Worm (Caenorhabditis elegans) whole organism, L2 larva: ENCODE data around the gene trcs-2.

Experiments used
- R02D3.7 ChIP-seq: fragments of 150-350 bp; optimal IDR thresholded peaks from 2 replicates; lab custom pipeline; 2014; ENCODE audit warnings: missing biosample characterization, missing genetic modification characterization
- Y55F3AM.14 ChIP-seq: fragments of 200-800 bp; sonication (Bioruptor generic); optimal IDR thresholded peaks from 2 replicates; lab custom pipeline; 2018; ENCODE audit warnings: mild to moderate bottlenecking, missing genetic modification characterization, missing compliant biosample characterization
- ZK546.5 ChIP-seq: sonication (generic microtip); optimal IDR thresholded peaks from 2 replicates; lab custom pipeline; 2017; ENCODE audit warnings: missing biosample characterization, missing genetic modification characterization
- alr-1 ChIP-seq: fragments of 150-350 bp; optimal IDR thresholded peaks from 2 replicates; lab custom pipeline; 2014; ENCODE audit warnings: missing biosample characterization, missing genetic modification characterization
- ama-1 ChIP-seq: fragments of 150-350 bp; optimal IDR thresholded peaks from 2 replicates; lab custom pipeline; 2018; ENCODE audit warnings: inconsistent platforms
- blmp-1 ChIP-seq: sonication (generic microtip); optimal IDR thresholded peaks from 2 replicates; lab custom pipeline; 2017; ENCODE audit warnings: missing genetic modification characterization, mild to moderate bottlenecking, missing compliant biosample characterization, antibody characterized with exemption, moderate library complexity; ENCODE audit not compliant: insufficient read depth
- ceh-82 ChIP-seq: fragments of 150-350 bp; optimal IDR thresholded peaks from 2 replicates; lab custom pipeline; 2014; ENCODE audit warnings: missing biosample characterization, missing genetic modification characterization
- crh-2 ChIP-seq: sonication (generic microtip); optimal IDR thresholded peaks from 2 replicates; lab custom pipeline; 2017; ENCODE audit warnings: missing biosample characterization, missing genetic modification characterization
- egl-27 ChIP-seq: sonication (generic microtip); optimal IDR thresholded peaks from 3 replicates; lab custom pipeline; 2017; ENCODE audit warnings: missing biosample characterization, missing genetic modification reagents, missing genetic modification characterization
- elt-1 ChIP-seq: fragments of 150-350 bp; optimal IDR thresholded peaks from 2 replicates; lab custom pipeline; 2014; ENCODE audit warnings: missing biosample characterization, missing genetic modification characterization
- fos-1 ChIP-seq: fragments of 150-350 bp; optimal IDR thresholded peaks from 2 replicates; lab custom pipeline; 2014; ENCODE audit warnings: missing biosample characterization, missing genetic modification characterization
- gmeb-1 ChIP-seq: fragments of 150-350 bp; optimal IDR thresholded peaks from 2 replicates; lab custom pipeline; 2014; ENCODE audit warnings: missing biosample characterization, missing genetic modification characterization
- lin-13 ChIP-seq: fragments of 150-350 bp; optimal IDR thresholded peaks from 2 replicates; lab custom pipeline; 2014; ENCODE audit warnings: missing biosample characterization, missing genetic modification reagents, missing genetic modification characterization
- lsy-2 ChIP-seq, 2 experiments: fragments of 150-350 bp in 1 of 2; sonication (generic microtip) in 1 of 2; optimal IDR thresholded peaks; 2 replicates each; lab custom pipeline; 2014 to 2017; ENCODE audit warnings: missing biosample characterization in 2 of 2, missing genetic modification characterization in 2 of 2
- mab-5 ChIP-seq: fragments of 150-350 bp; optimal IDR thresholded peaks from 2 replicates; lab custom pipeline; 2014; ENCODE audit warnings: missing biosample characterization, missing genetic modification characterization
- mbf-1 ChIP-seq: sonication (generic microtip); optimal IDR thresholded peaks from 2 replicates; lab custom pipeline; 2017; ENCODE audit warnings: missing biosample characterization, missing genetic modification characterization
- mdl-1 ChIP-seq, 2 experiments: fragments of 150-350 bp in 1 of 2; sonication (generic microtip) in 1 of 2; optimal IDR thresholded peaks; 2 replicates each; lab custom pipeline; 2017; ENCODE audit warnings: missing biosample characterization in 2 of 2, missing genetic modification characterization in 2 of 2
- nhr-10 ChIP-seq: sonication (generic microtip); optimal IDR thresholded peaks from 2 replicates; lab custom pipeline; 2017; ENCODE audit warnings: missing biosample characterization, missing genetic modification characterization
- nhr-11 ChIP-seq: fragments of 150-350 bp; optimal IDR thresholded peaks from 2 replicates; lab custom pipeline; 2014; ENCODE audit warnings: missing biosample characterization, missing genetic modification characterization
- nhr-12 ChIP-seq: fragments of 150-350 bp; optimal IDR thresholded peaks from 2 replicates; lab custom pipeline; 2014; ENCODE audit warnings: missing biosample characterization, missing genetic modification characterization
- nhr-129 ChIP-seq: fragments of 150-350 bp; optimal IDR thresholded peaks from 2 replicates; lab custom pipeline; 2014; ENCODE audit warnings: missing biosample characterization, missing genetic modification characterization
- nhr-21 ChIP-seq: fragments of 150-350 bp; optimal IDR thresholded peaks from 2 replicates; lab custom pipeline; 2014; ENCODE audit warnings: missing biosample characterization, missing genetic modification characterization
- nhr-25 ChIP-seq: fragments of 150-350 bp; sonication (generic microtip); optimal IDR thresholded peaks from 3 replicates; lab custom pipeline; 2014; ENCODE audit warnings: missing biosample characterization, missing genetic modification characterization
- nhr-6 ChIP-seq: fragments of 150-350 bp; optimal IDR thresholded peaks from 2 replicates; lab custom pipeline; 2014; ENCODE audit warnings: missing biosample characterization, missing genetic modification characterization
- nhr-77 ChIP-seq: fragments of 150-350 bp; optimal IDR thresholded peaks from 2 replicates; lab custom pipeline; 2014; ENCODE audit warnings: missing biosample characterization, missing genetic modification characterization
- peb-1 ChIP-seq: fragments of 150-350 bp; optimal IDR thresholded peaks from 2 replicates; lab custom pipeline; 2014; ENCODE audit warnings: missing biosample characterization, missing genetic modification characterization
- sem-4 ChIP-seq: fragments of 150-350 bp; optimal IDR thresholded peaks from 2 replicates; lab custom pipeline; 2014; ENCODE audit warnings: missing biosample characterization, missing genetic modification reagents, missing genetic modification characterization
- skn-1 ChIP-seq: sonication (generic microtip); optimal IDR thresholded peaks from 2 replicates; lab custom pipeline; 2017; ENCODE audit warnings: missing biosample characterization, missing genetic modification characterization
- sma-3 ChIP-seq: sonication (generic microtip); optimal IDR thresholded peaks from 2 replicates; lab custom pipeline; 2016; ENCODE audit warnings: missing genetic modification reagents, missing genetic modification characterization, missing compliant biosample characterization
- sma-9 ChIP-seq, 2 experiments: fragments of 150-350 bp in 1 of 2; sonication (generic microtip) in 1 of 2; optimal IDR thresholded peaks; 2 replicates each; lab custom pipeline; 2014 to 2016; ENCODE audit warnings: missing genetic modification characterization in 2 of 2, mild to moderate bottlenecking in 1 of 2, missing biosample characterization in 1 of 2, missing compliant biosample characterization in 1 of 2, missing genetic modification reagents in 1 of 2, moderate library complexity in 1 of 2
- unc-39 ChIP-seq: fragments of 150-350 bp; optimal IDR thresholded peaks from 2 replicates; lab custom pipeline; 2014; ENCODE audit warnings: missing biosample characterization, missing genetic modification characterization
- unc-55 ChIP-seq: fragments of 150-350 bp; sonication (generic microtip); optimal IDR thresholded peaks from 3 replicates; lab custom pipeline; 2014; ENCODE audit warnings: missing biosample characterization, missing genetic modification reagents, missing genetic modification characterization
- unc-62 ChIP-seq: fragments of 150-350 bp; optimal IDR thresholded peaks from 2 replicates; lab custom pipeline; 2014; ENCODE audit warnings: missing biosample characterization, missing genetic modification reagents, missing genetic modification characterization
- ztf-1 ChIP-seq: fragments of 200-800 bp; sonication (Bioruptor generic); conservative IDR thresholded peaks from 2 replicates; pipeline ENCODE4 v1.3.6; 2022; ENCODE audit warnings: missing genetic modification characterization, missing compliant biosample characterization
- ztf-11 ChIP-seq: sonication (generic microtip); optimal IDR thresholded peaks from 2 replicates; lab custom pipeline; 2017; ENCODE audit warnings: missing biosample characterization, missing genetic modification characterization
- ztf-4 ChIP-seq: fragments of 150-350 bp; optimal IDR thresholded peaks from 2 replicates; lab custom pipeline; 2014; ENCODE audit warnings: missing biosample characterization, missing genetic modification characterization

Gene trcs-2

DNA sequence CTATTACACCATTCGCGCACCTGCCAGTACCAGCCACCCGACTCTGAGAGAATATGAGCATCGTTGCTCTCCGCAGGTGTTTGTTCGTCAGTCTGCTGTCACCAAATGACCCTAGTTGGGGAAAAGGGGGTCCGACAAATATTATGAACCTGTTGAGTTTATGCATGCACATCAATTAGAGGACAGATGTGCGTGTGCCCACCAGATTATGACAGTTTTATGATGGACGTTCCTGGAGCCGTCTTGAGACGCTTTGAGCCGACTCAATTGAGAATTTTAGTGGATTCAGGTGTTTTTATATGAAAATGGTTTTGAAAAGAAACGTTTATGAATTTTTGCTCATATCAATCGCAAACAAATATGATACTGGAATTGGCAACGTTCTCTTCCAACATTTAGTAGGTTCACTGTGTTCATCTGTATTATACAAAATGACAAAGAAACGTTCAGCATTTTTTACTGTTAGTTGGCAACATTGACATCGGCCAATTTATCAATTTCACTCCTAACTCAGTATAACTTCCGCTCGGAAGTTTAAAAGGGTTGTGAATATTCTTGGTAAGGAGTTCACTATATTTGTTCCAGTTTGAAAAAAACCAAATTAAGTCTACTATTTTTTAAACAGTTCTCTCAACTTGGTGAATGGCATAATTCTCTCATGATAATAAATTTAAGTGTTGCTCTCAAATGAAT is 25.1 kb downstream of the trcs-2 start (continued):
- TF ChIP-seq mdl-1 (tag; optimal IDR thresholded peaks at IDR 0.05; lab: Kevin White, UChicago): no peak
- TF ChIP-seq unc-55 (GFP tag; lab: Kevin White, UChicago): no peak
- no peak for TF ChIP-seq nhr-11 (tag; lab: Kevin White, UChicago)
- TF ChIP-seq ztf-11 (tag; lab: Kevin White, UChicago): no peak
- TF ChIP-seq mab-5 (tag; lab: Kevin White, UChicago): no peak
- peak; percentile 1 for TF ChIP-seq nhr-6 (tag; lab: Kevin White, UChicago)
- peak; percentile 96 for TF ChIP-seq ama-1 (lab: Kevin White, UChicago)
- no peak for TF ChIP-seq nhr-77 (tag; lab: Kevin White, UChicago)

DNA sequence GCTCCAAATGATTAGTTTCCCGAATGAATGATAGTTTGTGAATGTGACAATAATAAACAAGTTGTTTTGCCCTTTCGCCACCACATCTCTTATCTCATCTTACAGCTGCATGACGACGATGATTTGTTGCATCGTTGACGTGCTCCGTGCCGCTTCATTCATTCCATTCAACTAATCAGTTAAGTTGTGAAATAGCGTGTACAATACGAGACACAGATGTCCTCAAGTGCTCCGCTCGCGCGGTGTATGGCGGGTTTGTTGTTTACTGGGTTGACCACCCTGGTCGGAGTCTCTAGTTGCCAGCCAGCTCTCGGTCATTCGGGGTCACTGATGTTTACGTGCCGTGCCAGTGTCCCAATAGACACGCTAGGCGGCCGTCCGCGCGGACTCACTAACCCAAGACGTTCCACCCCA is 25.7 kb downstream of the trcs-2 start:
- TF ChIP-seq crh-2 (tag; lab: Kevin White, UChicago): no peak
- no peak for TF ChIP-seq R02D3.7
- no peak for TF ChIP-seq sma-3 (GFP tag; lab: Kevin White, UChicago)
- TF ChIP-seq ZK546.5 (tag; lab: Kevin White, UChicago): no peak
- TF ChIP-seq mbf-1 (tag; lab: Kevin White, UChicago): no peak
- no peak for TF ChIP-seq skn-1 (tag; lab: Kevin White, UChicago)
- TF ChIP-seq ztf-11 (tag; lab: Kevin White, UChicago): no peak
- TF ChIP-seq nhr-129: no peak
- TF ChIP-seq Y55F3AM.14: no peak

DNA sequence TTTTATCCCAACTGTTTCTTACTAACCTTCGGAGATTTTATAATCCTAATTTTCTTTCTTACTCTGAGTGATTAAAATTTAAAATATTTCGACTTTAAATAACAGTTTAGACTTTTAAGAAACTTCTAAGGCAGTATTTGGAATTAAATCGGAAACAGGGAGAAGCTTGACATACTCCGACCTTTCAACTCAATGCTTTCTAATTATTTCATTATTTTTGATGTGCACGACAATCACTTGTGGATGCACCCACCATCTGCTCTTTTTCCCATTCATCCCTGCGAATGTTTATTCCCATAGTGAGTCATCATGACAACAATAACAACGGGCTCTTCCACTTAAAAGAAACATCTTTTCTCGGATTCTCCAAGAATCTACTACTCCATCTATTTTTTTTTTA is 26.4 kb downstream of the trcs-2 start:
- no peak for TF ChIP-seq lsy-2 (tag; optimal IDR thresholded peaks at IDR 0.05; lab: Kevin White, UChicago)
- no peak for TF ChIP-seq peb-1 (tag; lab: Kevin White, UChicago)
- no peak for TF ChIP-seq nhr-25
- TF ChIP-seq nhr-10: no peak
- TF ChIP-seq nhr-77 (tag; lab: Kevin White, UChicago): no peak
- TF ChIP-seq Y55F3AM.14: no peak
- TF ChIP-seq ztf-1 (GFP tag; lab: Robert Waterston, UW): no peak
- no peak for TF ChIP-seq ztf-4 (tag; lab: Kevin White, UChicago)
- TF ChIP-seq elt-1 (tag; lab: Kevin White, UChicago): no peak
- TF ChIP-seq gmeb-1: no peak
- TF ChIP-seq ceh-82: no peak
- TF ChIP-seq unc-55 (GFP tag; lab: Kevin White, UChicago): no peak
- TF ChIP-seq egl-27: no peak
- TF ChIP-seq nhr-11 (tag; lab: Kevin White, UChicago): no peak
- no peak for TF ChIP-seq ztf-11 (tag; lab: Kevin White, UChicago)
- TF ChIP-seq nhr-12 (tag; lab: Kevin White, UChicago): no peak
- no peak for TF ChIP-seq nhr-129
- TF ChIP-seq ZK546.5 (tag; lab: Kevin White, UChicago): no peak

DNA sequence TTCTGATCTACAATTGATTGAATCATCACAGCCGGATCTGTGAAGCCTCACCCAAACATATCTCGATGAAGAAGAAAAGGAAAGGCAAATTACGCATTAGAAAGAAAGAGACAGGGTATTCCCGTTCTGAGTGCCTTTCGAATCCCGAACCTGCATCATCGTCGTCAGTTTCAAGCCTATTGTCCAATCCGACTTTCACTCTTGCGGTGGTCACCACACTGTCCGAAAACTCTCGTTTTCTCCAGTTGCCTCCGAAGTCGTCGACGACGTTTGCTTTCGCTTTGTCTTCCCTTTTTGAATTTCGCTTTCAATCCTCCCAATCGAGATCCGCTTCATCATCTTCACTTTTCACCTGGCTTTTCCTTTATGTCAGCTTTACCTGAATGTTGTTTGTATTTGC is 26.8 kb downstream of the trcs-2 start:
- TF ChIP-seq R02D3.7: no peak
- TF ChIP-seq blmp-1 (tag; lab: Kevin White, UChicago): peak; percentile 98
- TF ChIP-seq, all 48 proteins: peak for 1

DNA sequence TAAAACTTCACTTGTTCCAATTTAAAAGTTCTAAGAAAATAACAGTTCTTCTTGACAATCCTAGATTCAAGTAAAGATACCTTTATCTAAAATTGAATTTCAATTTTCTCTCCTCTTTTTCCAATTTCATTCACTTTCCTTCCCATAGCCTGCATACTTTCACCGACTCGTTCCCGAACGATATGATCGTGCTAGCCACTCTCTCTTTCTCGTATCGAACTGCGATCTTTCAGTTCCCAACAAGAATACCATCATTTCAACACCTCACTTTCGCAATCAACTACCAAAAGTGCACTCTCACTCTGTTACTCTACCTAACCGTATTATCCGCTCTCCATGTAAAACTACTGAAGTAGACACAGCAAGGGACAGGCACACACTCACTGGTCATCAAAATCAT is 27.8 kb downstream of the trcs-2 start:
- no peak for TF ChIP-seq nhr-11 (tag; lab: Kevin White, UChicago)
- TF ChIP-seq blmp-1 (tag; lab: Kevin White, UChicago): peak; percentile 98
- peak; percentile 13 for TF ChIP-seq nhr-129

DNA sequence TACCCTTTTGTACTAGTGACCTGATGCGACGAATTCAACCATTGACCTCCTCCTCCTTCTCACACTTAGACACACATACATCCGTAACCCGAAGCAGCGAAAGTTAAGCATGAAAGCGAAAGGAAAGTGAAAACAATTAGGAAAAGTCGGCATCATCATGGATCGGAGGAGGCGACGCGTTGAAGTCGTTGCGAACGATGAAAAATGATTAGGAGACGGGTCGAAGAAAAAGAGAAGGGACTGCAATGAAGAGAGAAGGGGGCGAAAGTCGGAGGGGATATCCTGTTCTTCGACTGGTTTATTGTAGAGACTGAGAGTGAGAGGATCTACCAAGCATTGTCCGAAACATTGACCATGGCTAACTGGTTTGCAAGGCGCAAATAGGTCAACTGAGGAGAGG is 28.8 kb downstream of the trcs-2 start:
- peak; percentile 99 for TF ChIP-seq blmp-1 (tag; lab: Kevin White, UChicago)
- TF ChIP-seq nhr-25: peak; percentile 27
- no peak for TF ChIP-seq lin-13 (GFP tag; lab: Kevin White, UChicago)
- no peak for TF ChIP-seq ztf-11 (tag; lab: Kevin White, UChicago)
- no peak for TF ChIP-seq alr-1 (tag; lab: Kevin White, UChicago)
- TF ChIP-seq ztf-4 (tag; lab: Kevin White, UChicago): no peak
- TF ChIP-seq ZK546.5 (tag; lab: Kevin White, UChicago): no peak
- no peak for TF ChIP-seq skn-1 (tag; lab: Kevin White, UChicago)
- TF ChIP-seq fos-1 (tag; lab: Kevin White, UChicago): peak; percentile 9
- no peak for TF ChIP-seq R02D3.7
- peak; percentile 5 for TF ChIP-seq peb-1 (tag; lab: Kevin White, UChicago)
- TF ChIP-seq lsy-2 (tag; optimal IDR thresholded peaks at IDR 0.05; lab: Kevin White, UChicago): peak in 1 of 2 experiments; percentile 27
- TF ChIP-seq nhr-21 (tag; lab: Kevin White, UChicago): peak; percentile 84
- no peak for TF ChIP-seq unc-62 (GFP tag; lab: Kevin White, UChicago)
- no peak for TF ChIP-seq crh-2 (tag; lab: Kevin White, UChicago)
- TF ChIP-seq egl-27: peak; percentile 74
- peak; percentile 1 for TF ChIP-seq sma-9 (GFP tag; optimal IDR thresholded peaks at IDR 0.05; lab: Kevin White, UChicago)
- no peak for TF ChIP-seq sma-9 (tag; optimal IDR thresholded peaks at IDR 0.05; lab: Kevin White, UChicago)
- TF ChIP-seq unc-39: no peak
- no peak for TF ChIP-seq ztf-1 (GFP tag; lab: Robert Waterston, UW)
- TF ChIP-seq mdl-1 (tag; optimal IDR thresholded peaks at IDR 0.05; lab: Kevin White, UChicago): peak in 1 of 2 experiments; percentile 10
- TF ChIP-seq sem-4 (tag; lab: Kevin White, UChicago): peak; percentile 88
